Worm (Caenorhabditis elegans) whole organism, midembryonic: ENCODE results near the gene hlh-25.

Experiments used
- cog-1 ChIP-seq: sonication (generic microtip); optimal IDR thresholded peaks from 2 replicates; lab custom pipeline; 2016; ENCODE audit warnings: missing genetic modification characterization, missing compliant biosample characterization
- flt-1 ChIP-seq: fragments of 200-800 bp; sonication (Bioruptor generic); IDR thresholded peaks from 2 replicates; pipeline ENCODE4 v1.3.6; 2022; ENCODE audit warnings: missing genetic modification characterization, missing compliant biosample characterization
- ref-1 ChIP-seq: fragments of 200-800 bp; sonication (Bioruptor generic); conservative IDR thresholded peaks from 2 replicates; pipeline ENCODE4 v1.3.6; 2022; ENCODE audit warnings: missing genetic modification reagents, missing genetic modification characterization, missing compliant biosample characterization

- TF ChIP-seq ref-1 (no peak), cog-1 (tag; lab: Kevin White, UChicago) (no peak), flt-1 (GFP tag; lab: Robert Waterston, UW) (no peak)
These were observed 20.2 kb upstream of the hlh-25 start, which contains the start of gene sahd-1 for ce11 chrII:5514846-5515245.
